Worm (Caenorhabditis elegans) whole organism, L4 larva: ENCODE data around the gene acs-6.

ENCODE experiments used
- F37D6.2 ChIP-seq: sonication (generic microtip); optimal IDR thresholded peaks from 2 replicates; lab custom pipeline; 2016; ENCODE audit warnings: mild to moderate bottlenecking, missing genetic modification characterization, missing compliant biosample characterization
- F49E8.2 ChIP-seq: sonication (generic microtip); optimal IDR thresholded peaks from 2 replicates; lab custom pipeline; 2016; ENCODE audit warnings: missing compliant biosample characterization, mild to moderate bottlenecking, missing genetic modification characterization, borderline replicate concordance
- R02D3.7 ChIP-seq: fragments of 150-350 bp; sonication (generic microtip); optimal IDR thresholded peaks from 3 replicates; lab custom pipeline; 2014; ENCODE audit warnings: missing biosample characterization, missing genetic modification characterization
- T20F7.1 ChIP-seq: fragments of 200-800 bp; sonication (Bioruptor generic); optimal IDR thresholded peaks from 2 replicates; lab custom pipeline; 2018; ENCODE audit warnings: mild to moderate bottlenecking, missing genetic modification characterization, missing compliant biosample characterization
- T26A8.4 ChIP-seq: fragments of 200-800 bp; sonication (Bioruptor generic); IDR thresholded peaks from 2 replicates; pipeline ENCODE4 v1.3.6; 2022; ENCODE audit warnings: missing genetic modification characterization, missing compliant biosample characterization
- Y48G9A.11 ChIP-seq: fragments of 200-800 bp; sonication (Bioruptor generic); IDR thresholded peaks from 2 replicates; pipeline ENCODE4 v1.3.6; 2022; ENCODE audit warnings: missing genetic modification reagents, missing genetic modification characterization, missing compliant biosample characterization
- ZK337.2 ChIP-seq: fragments of 200-800 bp; sonication (Bioruptor generic); IDR thresholded peaks from 2 replicates; pipeline ENCODE4 v1.3.6; 2022; ENCODE audit warnings: missing genetic modification reagents, missing genetic modification characterization, missing compliant biosample characterization
- aly-2 ChIP-seq: sonication (generic microtip); optimal IDR thresholded peaks from 2 replicates; lab custom pipeline; 2018; ENCODE audit warnings: missing biosample characterization, missing genetic modification characterization
- ama-1 ChIP-seq: fragments of 150-350 bp; optimal IDR thresholded peaks from 2 replicates; lab custom pipeline; 2014; ENCODE audit warnings: inconsistent platforms, mixed read lengths
- arid-1 ChIP-seq: fragments of 200-800 bp; sonication (Bioruptor generic); conservative IDR thresholded peaks from 2 replicates; pipeline ENCODE4 v1.3.6; 2022; ENCODE audit warnings: missing genetic modification reagents, missing genetic modification characterization, missing compliant biosample characterization
- attf-4 ChIP-seq: sonication (generic microtip); optimal IDR thresholded peaks from 3 replicates; lab custom pipeline; 2017; ENCODE audit warnings: missing biosample characterization, missing genetic modification characterization
- ceh-28 ChIP-seq: fragments of 150-350 bp; optimal IDR thresholded peaks from 2 replicates; lab custom pipeline; 2014; ENCODE audit warnings: missing biosample characterization, missing genetic modification reagents, missing genetic modification characterization
- ces-1 ChIP-seq: fragments of 150-350 bp; sonication (generic microtip); optimal IDR thresholded peaks from 4 replicates; lab custom pipeline; 2014; ENCODE audit warnings: missing biosample characterization, missing genetic modification reagents, missing genetic modification characterization
- cey-2 ChIP-seq: sonication (generic microtip); optimal IDR thresholded peaks from 3 replicates; lab custom pipeline; 2017; ENCODE audit warnings: missing genetic modification characterization, mild to moderate bottlenecking, missing compliant biosample characterization, antibody characterized with exemption, borderline replicate concordance; ENCODE audit not compliant: insufficient read depth
- daf-19 ChIP-seq: fragments of 200-800 bp; sonication (Bioruptor generic); conservative IDR thresholded peaks from 2 replicates; pipeline ENCODE4 v1.3.6; 2022; ENCODE audit warnings: missing genetic modification characterization, missing compliant biosample characterization
- daf-8 ChIP-seq: fragments of 200-800 bp; sonication (Bioruptor generic); IDR thresholded peaks from 2 replicates; pipeline ENCODE4 v1.3.6; 2022; ENCODE audit warnings: missing genetic modification characterization, missing compliant biosample characterization
- dmd-6 ChIP-seq: fragments of 200-800 bp; sonication (Bioruptor generic); IDR thresholded peaks from 2 replicates; pipeline ENCODE4 v1.3.6; 2022; ENCODE audit warnings: missing genetic modification reagents, missing genetic modification characterization, missing compliant biosample characterization
- dmd-8 ChIP-seq: fragments of 200-800 bp; sonication (Bioruptor generic); IDR thresholded peaks from 2 replicates; pipeline ENCODE4 v1.3.6; 2022; ENCODE audit warnings: missing genetic modification characterization, missing compliant biosample characterization
- dmd-9 ChIP-seq: fragments of 200-800 bp; sonication (Bioruptor generic); IDR thresholded peaks from 2 replicates; pipeline ENCODE4 v1.3.6; 2022; ENCODE audit warnings: missing genetic modification reagents, missing genetic modification characterization, missing compliant biosample characterization
- duxl-1 ChIP-seq: sonication (generic microtip); optimal IDR thresholded peaks from 2 replicates; lab custom pipeline; 2016; ENCODE audit warnings: mild to moderate bottlenecking, missing genetic modification characterization, moderate library complexity, missing compliant biosample characterization; ENCODE audit not compliant: poor library complexity
- egl-27 ChIP-seq: sonication (generic microtip); optimal IDR thresholded peaks from 3 replicates; lab custom pipeline; 2017; ENCODE audit warnings: missing biosample characterization, missing genetic modification reagents, missing genetic modification characterization
- fkh-10 ChIP-seq: fragments of 150-350 bp; optimal IDR thresholded peaks from 2 replicates; lab custom pipeline; 2014; ENCODE audit warnings: missing biosample characterization, missing genetic modification reagents, missing genetic modification characterization
- hif-1 ChIP-seq, 2 experiments: sonication (generic microtip); optimal IDR thresholded peaks; 2 replicates each; lab custom pipeline; 2016 to 2017; ENCODE audit warnings: missing compliant biosample characterization in 2 of 2, missing genetic modification characterization in 2 of 2, missing genetic modification reagents in 2 of 2, missing genotype in 2 of 2, mild to moderate bottlenecking in 1 of 2
- lim-7 ChIP-seq: fragments of 200-800 bp; sonication (Bioruptor generic); IDR thresholded peaks from 2 replicates; pipeline ENCODE4 v1.3.6; 2022; ENCODE audit warnings: missing genetic modification characterization, missing compliant biosample characterization
- lin-29 ChIP-seq: fragments of 200-800 bp; sonication (Bioruptor generic); IDR thresholded peaks from 2 replicates; pipeline ENCODE4 v1.3.6; 2022; ENCODE audit warnings: missing genetic modification reagents, missing genetic modification characterization, missing compliant biosample characterization
- lin-38 ChIP-seq: fragments of 200-800 bp; sonication (Bioruptor generic); IDR thresholded peaks from 2 replicates; pipeline ENCODE4 v1.3.6; 2022; ENCODE audit warnings: missing genetic modification reagents, missing genetic modification characterization, missing compliant biosample characterization
- lsy-2 ChIP-seq, 2 experiments: fragments of 150-350 bp in 1 of 2; sonication (generic microtip) in 1 of 2; optimal IDR thresholded peaks; 2 replicates each; lab custom pipeline; 2014 to 2017; ENCODE audit warnings: missing biosample characterization in 2 of 2, missing genetic modification characterization in 2 of 2
- madf-5 ChIP-seq, 2 experiments: fragments of 200-800 bp; sonication (Bioruptor generic); IDR thresholded peaks; 2 replicates each; pipeline ENCODE4 v1.3.6; 2022; ENCODE audit warnings: missing compliant biosample characterization in 2 of 2, missing genetic modification characterization in 2 of 2
- mdl-1 ChIP-seq, 2 experiments: fragments of 150-350 bp in 1 of 2; sonication (generic microtip) in 1 of 2; optimal IDR thresholded peaks; 2 replicates each; lab custom pipeline; 2014 to 2017; ENCODE audit warnings: missing biosample characterization in 2 of 2, missing genetic modification characterization in 2 of 2
- mxl-2 ChIP-seq: fragments of 200-800 bp; sonication (Bioruptor generic); conservative IDR thresholded peaks from 2 replicates; pipeline ENCODE4 v1.3.6; 2022; ENCODE audit warnings: missing genetic modification reagents, missing genetic modification characterization, missing compliant biosample characterization
- mxl-3 ChIP-seq: fragments of 200-800 bp; sonication (Bioruptor generic); optimal IDR thresholded peaks from 2 replicates; lab custom pipeline; 2018; ENCODE audit warnings: mild to moderate bottlenecking, missing genetic modification characterization, missing compliant biosample characterization
- nhr-102 ChIP-seq: sonication (generic microtip); optimal IDR thresholded peaks from 2 replicates; lab custom pipeline; 2016; ENCODE audit warnings: mild to moderate bottlenecking, missing genetic modification characterization, moderate library complexity, missing compliant biosample characterization
- nhr-11 ChIP-seq: fragments of 150-350 bp; optimal IDR thresholded peaks from 2 replicates; lab custom pipeline; 2014; ENCODE audit warnings: missing biosample characterization, missing genetic modification characterization
- nhr-77 ChIP-seq: fragments of 150-350 bp; optimal IDR thresholded peaks from 2 replicates; lab custom pipeline; 2014; ENCODE audit warnings: missing biosample characterization, missing genetic modification characterization
- saeg-2 ChIP-seq: fragments of 200-800 bp; sonication (Bioruptor generic); IDR thresholded peaks from 2 replicates; pipeline ENCODE4 v1.3.6; 2022; ENCODE audit warnings: missing genetic modification reagents, missing genetic modification characterization, missing compliant biosample characterization
- skn-1 ChIP-seq: fragments of 150-350 bp; optimal IDR thresholded peaks from 2 replicates; lab custom pipeline; 2014; ENCODE audit warnings: missing biosample characterization, missing genetic modification characterization
- spr-1 ChIP-seq: sonication (generic microtip); optimal IDR thresholded peaks from 2 replicates; lab custom pipeline; 2016; ENCODE audit warnings: mild to moderate bottlenecking, missing genetic modification characterization, missing compliant biosample characterization
- tra-1 ChIP-seq: fragments of 200-800 bp; sonication (Bioruptor generic); IDR thresholded peaks from 2 replicates; pipeline ENCODE4 v1.3.6; 2022; ENCODE audit warnings: missing genetic modification reagents, missing genetic modification characterization, missing compliant biosample characterization
- unc-62 ChIP-seq, 3 experiments: fragments of 150-350 bp in 1 of 3; sonication (generic microtip); optimal IDR thresholded peaks in 2 of 3; peaks in 1 of 3; 1 replicate in 1 of 3; 2 replicates in 2 of 3; lab custom pipeline; 2014 to 2017; ENCODE audit warnings: missing biosample characterization in 3 of 3, missing genetic modification characterization in 3 of 3, missing genetic modification reagents in 3 of 3, missing genotype in 1 of 3
- zag-1 ChIP-seq: fragments of 150-350 bp; optimal IDR thresholded peaks from 2 replicates; lab custom pipeline; 2014; ENCODE audit warnings: missing biosample characterization, missing genetic modification characterization
- zfp-2 ChIP-seq: sonication (generic microtip); optimal IDR thresholded peaks from 2 replicates; lab custom pipeline; 2016; ENCODE audit warnings: mild to moderate bottlenecking, missing genetic modification characterization, missing compliant biosample characterization
- zfp-3 ChIP-seq: fragments of 200-800 bp; sonication (Bioruptor generic); conservative IDR thresholded peaks from 2 replicates; pipeline ENCODE4 v1.3.6; 2022; ENCODE audit warnings: missing genetic modification reagents, missing genetic modification characterization, missing compliant biosample characterization
- zip-11 ChIP-seq: fragments of 200-800 bp; sonication (Bioruptor generic); IDR thresholded peaks from 2 replicates; pipeline ENCODE4 v1.3.6; 2022; ENCODE audit warnings: missing genetic modification characterization, missing compliant biosample characterization
- zip-2 ChIP-seq: fragments of 150-350 bp; optimal IDR thresholded peaks from 2 replicates; lab custom pipeline; 2014; ENCODE audit warnings: missing biosample characterization, missing genetic modification characterization

Gene acs-6

ce11 chrII:7095970-7096369 is 34.1 kb downstream of the acs-6 start:
- TF ChIP-seq F37D6.2 (tag; lab: Kevin White, UChicago) = no peak
- TF ChIP-seq attf-4 (tag; lab: Kevin White, UChicago) = no peak
- TF ChIP-seq zip-11 (GFP tag; lab: Robert Waterston, UW) = no peak
- TF ChIP-seq saeg-2 = no peak
- no peak for TF ChIP-seq mdl-1 (tag; optimal IDR thresholded peaks at IDR 0.05; lab: Kevin White, UChicago)
- TF ChIP-seq aly-2 = no peak
- TF ChIP-seq skn-1 (tag; lab: Kevin White, UChicago) = no peak
- TF ChIP-seq cey-2 (tag; lab: Kevin White, UChicago) = no peak
- TF ChIP-seq ZK337.2 (GFP tag; lab: Robert Waterston, UW) = no peak
- TF ChIP-seq dmd-9 (GFP tag; lab: Robert Waterston, UW) = no peak

- TF ChIP-seq mxl-2 (GFP tag; lab: Robert Waterston, UW) (no peak), arid-1 (GFP tag; lab: Robert Waterston, UW) (no peak), spr-1 (tag; lab: Kevin White, UChicago) (no peak), egl-27 (tag; lab: Kevin White, UChicago) (no peak), zag-1 (no peak), duxl-1 (tag; lab: Kevin White, UChicago) (no peak), ces-1 (GFP tag; lab: Kevin White, UChicago) (no peak), dmd-8 (GFP tag; lab: Robert Waterston, UW) (no peak), Y48G9A.11 (GFP tag; lab: Robert Waterston, UW) (no peak)
These were observed 36.7 kb downstream of the acs-6 start, which contains the start of gene mct-5 for ce11 chrII:7098578-7098977. Gene mct-5, minus strand, starts transcription at chrII:7098593.

ce11 chrII:7099231-7099630 is 37.4 kb downstream of the acs-6 start:
- TF ChIP-seq mxl-2 (GFP tag; lab: Robert Waterston, UW) = no peak
- TF ChIP-seq T20F7.1 (GFP tag; lab: Kevin White, UChicago) = peak; percentile 38
- 0 out of 4 replicates have a peak, but pooled peaks of 1 of the 2 experiments have one; percentile 3 for TF ChIP-seq madf-5 (GFP tag; IDR thresholded peaks at IDR 0.05; lab: Robert Waterston, UW)
- no peak for TF ChIP-seq dmd-9 (GFP tag; lab: Robert Waterston, UW)
- TF ChIP-seq unc-62 (GFP tag; optimal IDR thresholded peaks at IDR 0.05 in 1 of 2; lab: Kevin White, UChicago) = peak in 1 of 2 experiments; percentile 96
- TF ChIP-seq unc-62 (tag; optimal IDR thresholded peaks at IDR 0.05; lab: Kevin White, UChicago) = no peak
- peak in 1 of 2 experiments; percentile 31 for TF ChIP-seq hif-1 (tag; optimal IDR thresholded peaks at IDR 0.05; lab: Kevin White, UChicago)
- no peak for TF ChIP-seq zip-2 (tag; lab: Kevin White, UChicago)
- peak; percentile 63 for TF ChIP-seq ama-1 (lab: Kevin White, UChicago)
- no peak for TF ChIP-seq lin-29
- TF ChIP-seq fkh-10 = no peak
- TF ChIP-seq lsy-2 (tag; optimal IDR thresholded peaks at IDR 0.05; lab: Kevin White, UChicago) = peak in 1 of 2 experiments; percentile 10
- no peak for TF ChIP-seq F49E8.2
- TF ChIP-seq R02D3.7 (tag; lab: Kevin White, UChicago) = no peak
- TF ChIP-seq skn-1 (tag; lab: Kevin White, UChicago) = no peak
- TF ChIP-seq ceh-28 (tag; lab: Kevin White, UChicago) = no peak
- no peak for TF ChIP-seq zag-1
- peak; percentile 74; the same call in 1 of the 2 replicates for TF ChIP-seq zfp-3 (GFP tag; lab: Robert Waterston, UW)
- no peak for TF ChIP-seq tra-1 (GFP tag; lab: Robert Waterston, UW)

- TF ChIP-seq T26A8.4 = peak; percentile 54; the same call in 1 of the 2 replicates
- TF ChIP-seq nhr-11 (tag; lab: Kevin White, UChicago) = no peak
- no peak for TF ChIP-seq mxl-3 (GFP tag; lab: Kevin White, UChicago)
- TF ChIP-seq madf-5 (GFP tag; IDR thresholded peaks at IDR 0.05; lab: Robert Waterston, UW) = 0 out of 4 replicates have a peak, but pooled peaks of 1 of the 2 experiments have one; percentile 13
- TF ChIP-seq daf-19 (GFP tag; lab: Robert Waterston, UW) = no peak
- no peak for TF ChIP-seq daf-8 (GFP tag; lab: Robert Waterston, UW)
- peak; percentile 44 for TF ChIP-seq dmd-6 (GFP tag; lab: Robert Waterston, UW)
- TF ChIP-seq nhr-77 = no peak
- peak; percentile 42 for TF ChIP-seq lin-38 (GFP tag; lab: Robert Waterston, UW)
- TF ChIP-seq T20F7.1 (GFP tag; lab: Kevin White, UChicago) = peak; percentile 59
- TF ChIP-seq lim-7 (GFP tag; lab: Robert Waterston, UW) = no peak
- TF ChIP-seq saeg-2 = 0 out of 2 replicates have a peak, but pooled peaks have one; percentile 66
- TF ChIP-seq ZK337.2 (GFP tag; lab: Robert Waterston, UW) = no peak
- TF ChIP-seq zfp-3 (GFP tag; lab: Robert Waterston, UW) = peak; percentile 85; the same call in 1 of the 2 replicates
- no peak for TF ChIP-seq zfp-2 (tag; lab: Kevin White, UChicago)
- TF ChIP-seq ama-1 (lab: Kevin White, UChicago) = peak; percentile 70
- TF ChIP-seq nhr-102 (tag; lab: Kevin White, UChicago) = no peak
- no peak for TF ChIP-seq ceh-28 (tag; lab: Kevin White, UChicago)
- TF ChIP-seq hif-1 (tag; optimal IDR thresholded peaks at IDR 0.05; lab: Kevin White, UChicago) = peak in 1 of 2 experiments; percentile 1
These were observed 39.0 kb downstream of the acs-6 start, which contains the start of gene mmaa-1 for ce11 chrII:7100838-7101237. Gene mmaa-1, minus strand, starts transcription at chrII:7101165.
